Fruit fly (Drosophila melanogaster): ENCODE data around the gene Idh.

Gene Idh

DNA sequence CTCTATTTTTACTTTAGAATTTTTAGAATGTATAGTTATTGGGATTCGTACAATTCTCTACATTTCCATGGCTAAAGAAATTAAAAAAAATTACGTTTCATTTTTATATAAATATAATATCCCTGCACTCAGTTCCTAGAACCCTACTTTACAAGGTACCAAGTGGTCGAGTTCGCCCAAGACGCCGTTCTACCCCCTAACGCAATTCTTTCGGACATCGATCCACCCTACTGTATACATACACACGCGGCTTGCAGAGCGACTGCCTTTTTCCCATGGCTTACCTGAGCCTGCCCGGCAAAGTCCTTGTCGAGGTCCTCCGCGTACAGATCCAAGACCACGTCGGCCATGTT, 45.9 kb downstream of the Idh start (continued):
- TF ChIP-seq CG6791 (GFP tag; IDR thresholded peaks at IDR 0.05; ENCODE audit: partially characterized antibody) (no peak), az2 (GFP tag; optimal IDR thresholded peaks at IDR 0.05) (peak; percentile 16), lab (GFP tag; optimal IDR thresholded peaks at IDR 0.05) (peak; percentile 8), z (GFP tag; IDR thresholded peaks at IDR 0.05) (0 out of 3 replicates have a peak, but pooled peaks have one; percentile 19), CG14050 (GFP tag; IDR thresholded peaks at IDR 0.05) (no peak; the same call in 2 of the 3 replicates), CG12769 (tag; optimal IDR thresholded peaks at IDR 0.05) (no peak), Dip3 (GFP tag; optimal IDR thresholded peaks at IDR 0.05) (no peak), CG4820 (GFP tag; optimal IDR thresholded peaks at IDR 0.05) (no peak), en (GFP tag; optimal IDR thresholded peaks at IDR 0.05) (no peak), CG1647 (GFP tag; optimal IDR thresholded peaks at IDR 0.05) (no peak), Oli (tag; optimal IDR thresholded peaks at IDR 0.05) (no peak), Kr (GFP tag; optimal IDR thresholded peaks at IDR 0.05) (no peak), sisA (GFP tag; IDR thresholded peaks at IDR 0.05) (no peak), PHDP (tag; optimal IDR thresholded peaks at IDR 0.05) (peak; percentile 0), zen (tag; optimal IDR thresholded peaks at IDR 0.05) (no peak), psq (GFP tag; optimal IDR thresholded peaks at IDR 0.05) (no peak), CG7556 (GFP tag; optimal IDR thresholded peaks at IDR 0.05) (no peak), chif (GFP tag; optimal IDR thresholded peaks at IDR 0.05) (no peak), row (GFP tag; IDR thresholded peaks at IDR 0.05) (peak; percentile 68), Chrac-16 (GFP tag; optimal IDR thresholded peaks at IDR 0.05) (peak; percentile 9), lilli (GFP tag; optimal IDR thresholded peaks at IDR 0.05) (peak; percentile 53), CG13775 (GFP tag; optimal IDR thresholded peaks at IDR 0.05) (peak; percentile 11), Xbp1 (GFP tag; optimal IDR thresholded peaks at IDR 0.05) (peak; percentile 47), CG30403 (GFP tag; optimal IDR thresholded peaks at IDR 0.05) (no peak), cas (GFP tag; IDR thresholded peaks at IDR 0.05) (peak; percentile 29; the same call in 1 of the 2 replicates), unc-4 (GFP tag; IDR thresholded peaks at IDR 0.05; ENCODE audit: partially characterized antibody) (no peak), chm (GFP tag; IDR thresholded peaks at IDR 0.05) (no peak; the same call in 1 of the 2 replicates), chn (GFP tag; optimal IDR thresholded peaks at IDR 0.05) (peak; percentile 16), Drgx (GFP tag; IDR thresholded peaks at IDR 0.05) (peak; percentile 27; the same call in 1 of the 2 replicates), insv (GFP tag; optimal IDR thresholded peaks at IDR 0.05) (no peak), bigmax (GFP tag; optimal IDR thresholded peaks at IDR 0.05) (no peak), al (GFP tag; IDR thresholded peaks at IDR 0.05) (0 out of 2 replicates have a peak, but pooled peaks have one; percentile 4), Fer1 (GFP tag; optimal IDR thresholded peaks at IDR 0.05) (peak; percentile 46), ken (GFP tag; IDR thresholded peaks at IDR 0.05) (no peak), fd96Cb (tag; optimal IDR thresholded peaks at IDR 0.05) (no peak), run (tag; optimal IDR thresholded peaks at IDR 0.05) (no peak), CG5953 (GFP tag; IDR thresholded peaks at IDR 0.05) (no peak)

dm6 chr3L:8312290-8312689, 48.4 kb downstream of the Idh start:
- TF ChIP-seq Hr39 (optimal IDR thresholded peaks at IDR 0.05) (peak; percentile 19), peb (GFP tag; IDR thresholded peaks at IDR 0.05) (0 out of 2 replicates have a peak, but pooled peaks have one; percentile 12), CG9932 (GFP tag; IDR thresholded peaks at IDR 0.05) (peak; percentile 10; the same call in 1 of the 2 replicates), Ets65A (GFP tag) (peak; percentile 91), CG16779 (GFP tag; IDR thresholded peaks at IDR 0.05) (no peak), CG11247 (GFP tag; IDR thresholded peaks at IDR 0.05) (0 out of 2 replicates have a peak, but pooled peaks have one; percentile 24), CG8290 (GFP tag; optimal IDR thresholded peaks at IDR 0.05) (no peak), CG8290 (tag; optimal IDR thresholded peaks at IDR 0.05) (no peak), NFAT (GFP tag; IDR thresholded peaks at IDR 0.05) (peak; percentile 16; the same call in 1 of the 2 replicates), CG11456 (GFP tag; IDR thresholded peaks at IDR 0.05) (0 out of 3 replicates have a peak, but pooled peaks have one; percentile 46), ci (GFP tag; IDR thresholded peaks at IDR 0.05) (0 out of 3 replicates have a peak, but pooled peaks have one; percentile 21)

Data from whole organism, embryonic.